Fruit fly (Drosophila melanogaster) whole organism, embryonic: ENCODE results near the gene Slh.
A peak's percentile ranks its signal among the peaks of the same experiment; 100 is the strongest.

Experiments
- ATbp ChIP-seq: fragments of 200-800 bp; sonication (Bioruptor generic); optimal IDR thresholded peaks from 2 replicates; lab custom pipeline; 2017; ENCODE audit warnings: missing biosample characterization, mild to moderate bottlenecking, missing genetic modification characterization, missing genetic modification reagents
- CG10267 ChIP-seq: fragments of 200-800 bp; sonication (Bioruptor generic); optimal IDR thresholded peaks from 2 replicates; lab custom pipeline; 2018; ENCODE audit warnings: missing biosample characterization, mild to moderate bottlenecking, missing genetic modification characterization, moderate library complexity
- CG10366 ChIP-seq: fragments of 200-800 bp; sonication (Bioruptor generic); IDR thresholded peaks from 2 replicates; pipeline ENCODE4 v1.3.6; 2022; ENCODE audit warnings: missing biosample characterization, missing genetic modification characterization
- CG12236 ChIP-seq: fragments of 200-800 bp; sonication (Bioruptor generic); optimal IDR thresholded peaks from 2 replicates; lab custom pipeline; 2016; ENCODE audit warnings: missing biosample characterization, missing genetic modification characterization
- CG13424 ChIP-seq: fragments of 200-800 bp; sonication (Bioruptor generic); optimal IDR thresholded peaks from 2 replicates; lab custom pipeline; 2019; ENCODE audit warnings: missing biosample characterization, mild to moderate bottlenecking, missing genetic modification characterization, moderate library complexity
- CG14710 ChIP-seq: fragments of 200-800 bp; sonication (Bioruptor generic); optimal IDR thresholded peaks from 3 replicates; lab custom pipeline; 2019; ENCODE audit warnings: missing biosample characterization, mild to moderate bottlenecking, missing genetic modification characterization, moderate library complexity
- CG15514 ChIP-seq: fragments of 200-800 bp; sonication (Bioruptor generic); optimal IDR thresholded peaks from 3 replicates; lab custom pipeline; 2017; ENCODE audit warnings: missing biosample characterization, missing genetic modification characterization, mild to moderate bottlenecking, moderate library complexity, missing genetic modification reagents
- CG15601 ChIP-seq: fragments of 200-800 bp; sonication (Bioruptor generic); optimal IDR thresholded peaks from 3 replicates; lab custom pipeline; 2019; ENCODE audit warnings: missing biosample characterization, mild to moderate bottlenecking, missing genetic modification characterization, moderate library complexity
- CG17186 ChIP-seq: fragments of 200-800 bp; sonication (Bioruptor generic); optimal IDR thresholded peaks from 3 replicates; lab custom pipeline; 2017; ENCODE audit warnings: missing biosample characterization, missing genetic modification reagents, missing genetic modification characterization
- CG1832 ChIP-seq: fragments of 200-800 bp; sonication (Bioruptor generic); optimal IDR thresholded peaks from 2 replicates; lab custom pipeline; 2017; ENCODE audit warnings: missing biosample characterization, mild to moderate bottlenecking, missing genetic modification characterization, inconsistent platforms
- CG2129 ChIP-seq: fragments of 200-800 bp; sonication (Bioruptor generic); IDR thresholded peaks from 2 replicates; pipeline ENCODE4 v1.3.6; 2022; ENCODE audit warnings: missing biosample characterization, missing genetic modification characterization; ENCODE audit not compliant: partially characterized antibody
- CG2712 ChIP-seq: fragments of 200-800 bp; optimal IDR thresholded peaks from 3 replicates; lab custom pipeline; 2019; ENCODE audit warnings: missing biosample characterization, mild to moderate bottlenecking, missing genetic modification characterization, moderate library complexity
- CG30403 ChIP-seq: fragments of 200-800 bp; sonication (Bioruptor generic); optimal IDR thresholded peaks from 3 replicates; lab custom pipeline; 2016; ENCODE audit warnings: missing biosample characterization, missing genetic modification characterization
- CG3065 ChIP-seq: fragments of 200-800 bp; sonication (Bioruptor generic); optimal IDR thresholded peaks from 2 replicates; lab custom pipeline; 2016; ENCODE audit warnings: missing biosample characterization, missing genetic modification characterization
- CG32767 ChIP-seq: fragments of 200-800 bp; sonication (Bioruptor generic); IDR thresholded peaks from 2 replicates; pipeline ENCODE4 v1.3.6; 2022; ENCODE audit warnings: missing biosample characterization, missing genetic modification characterization
- CG34376 ChIP-seq: fragments of 200-800 bp; sonication (Bioruptor generic); optimal IDR thresholded peaks from 2 replicates; lab custom pipeline; 2018; ENCODE audit warnings: missing biosample characterization, mild to moderate bottlenecking, missing genetic modification characterization
- CG6272 ChIP-seq: fragments of 200-800 bp; sonication (Bioruptor generic); IDR thresholded peaks from 2 replicates; pipeline ENCODE4 v1.3.6; 2022; ENCODE audit warnings: missing biosample characterization, missing genetic modification characterization
- CG7839 ChIP-seq: fragments of 200-800 bp; sonication (Bioruptor generic); optimal IDR thresholded peaks from 3 replicates; lab custom pipeline; 2018; ENCODE audit warnings: missing biosample characterization, mild to moderate bottlenecking, missing genetic modification characterization, moderate library complexity
- CG8290 ChIP-seq, 3 experiments: fragments of 200-800 bp; sonication (Bioruptor generic); optimal IDR thresholded peaks; 2 replicates each; lab custom pipeline; 2016 to 2019; ENCODE audit warnings: missing biosample characterization in 3 of 3, missing genetic modification characterization in 3 of 3, mild to moderate bottlenecking in 2 of 3, moderate library complexity in 1 of 3
- CG8924 ChIP-seq: fragments of 200-800 bp; optimal IDR thresholded peaks from 3 replicates; lab custom pipeline; 2019; ENCODE audit warnings: missing biosample characterization, mild to moderate bottlenecking, missing genetic modification characterization, moderate library complexity
- CG9609 ChIP-seq: fragments of 200-800 bp; sonication (Bioruptor generic); optimal IDR thresholded peaks from 3 replicates; lab custom pipeline; 2016; ENCODE audit warnings: missing biosample characterization, missing genetic modification characterization
- CG9727 ChIP-seq: fragments of 200-800 bp; sonication (Bioruptor generic); optimal IDR thresholded peaks from 3 replicates; lab custom pipeline; 2017; ENCODE audit warnings: missing biosample characterization, mild to moderate bottlenecking, missing genetic modification characterization
- D19A ChIP-seq: fragments of 200-800 bp; optimal IDR thresholded peaks from 3 replicates; lab custom pipeline; 2019; ENCODE audit warnings: missing biosample characterization, mild to moderate bottlenecking, missing genetic modification characterization, moderate library complexity
- Dek ChIP-seq: fragments of 200-800 bp; sonication (Bioruptor generic); optimal IDR thresholded peaks from 3 replicates; lab custom pipeline; 2019; ENCODE audit warnings: missing biosample characterization, mild to moderate bottlenecking, missing genetic modification characterization, moderate library complexity
- E2f1 ChIP-seq: fragments of 200-800 bp; sonication (Bioruptor generic); IDR thresholded peaks from 2 replicates; pipeline ENCODE4 v1.3.6; 2022; ENCODE audit warnings: missing biosample characterization, missing genetic modification characterization
- Mes4 ChIP-seq: fragments of 200-800 bp; sonication (Bioruptor generic); optimal IDR thresholded peaks from 2 replicates; lab custom pipeline; 2016; ENCODE audit warnings: missing biosample characterization, missing genetic modification characterization
- Myb ChIP-seq: fragments of 200-800 bp; sonication (Bioruptor generic); optimal IDR thresholded peaks from 2 replicates; lab custom pipeline; 2016; ENCODE audit warnings: missing biosample characterization, missing genetic modification characterization
- Pdp1 ChIP-seq, 2 experiments: fragments of 200-800 bp; sonication (Bioruptor generic); optimal IDR thresholded peaks; 3 replicates each; lab custom pipeline; 2016; ENCODE audit warnings: missing biosample characterization in 2 of 2, missing genetic modification characterization in 2 of 2, mild to moderate bottlenecking in 1 of 2, moderate library complexity in 1 of 2
- Sry-β ChIP-seq: fragments of 200-800 bp; sonication (Bioruptor generic); optimal IDR thresholded peaks from 2 replicates; lab custom pipeline; 2018; ENCODE audit warnings: missing biosample characterization, mild to moderate bottlenecking, missing genetic modification characterization, moderate library complexity
- Ssrp ChIP-seq: fragments of 200-800 bp; sonication (Bioruptor generic); optimal IDR thresholded peaks from 2 replicates; lab custom pipeline; 2018; ENCODE audit warnings: missing biosample characterization, mild to moderate bottlenecking, missing genetic modification characterization, moderate library complexity
- ac ChIP-seq: fragments of 200-800 bp; sonication (Bioruptor generic); optimal IDR thresholded peaks from 3 replicates; lab custom pipeline; 2017; ENCODE audit warnings: missing biosample characterization, mild to moderate bottlenecking, missing genetic modification characterization
- bsh ChIP-seq, 2 experiments: fragments of 200-800 bp; sonication (Bioruptor generic); optimal IDR thresholded peaks; 2 replicates each; lab custom pipeline; 2017 to 2018; ENCODE audit warnings: mild to moderate bottlenecking in 2 of 2, missing biosample characterization in 2 of 2, missing genetic modification characterization in 2 of 2, moderate library complexity in 1 of 2
- crc ChIP-seq: fragments of 200-800 bp; sonication (Bioruptor generic); optimal IDR thresholded peaks from 2 replicates; lab custom pipeline; 2016; ENCODE audit warnings: missing biosample characterization, missing genetic modification characterization
- ems ChIP-seq: fragments of 200-800 bp; sonication (Bioruptor generic); optimal IDR thresholded peaks from 3 replicates; lab custom pipeline; 2016; ENCODE audit warnings: missing biosample characterization, missing genetic modification characterization
- fd96Cb ChIP-seq: fragments of 200-800 bp; sonication (Bioruptor generic); optimal IDR thresholded peaks from 2 replicates; lab custom pipeline; 2018; ENCODE audit warnings: missing biosample characterization, mild to moderate bottlenecking, missing genetic modification characterization, moderate library complexity
- kay ChIP-seq: fragments of 200-800 bp; sonication (Bioruptor generic); optimal IDR thresholded peaks from 2 replicates; lab custom pipeline; 2016; ENCODE audit warnings: missing biosample characterization, missing genetic modification characterization
- lola ChIP-seq, 3 experiments: fragments of >200 bp in 2 of 3; fragments of 200-800 bp in 1 of 3; sonication (Bioruptor generic) in 1 of 3; optimal IDR thresholded peaks; 2 replicates each; lab custom pipeline; 2017 to 2019; ENCODE audit warnings: missing biosample characterization in 3 of 3, missing genetic modification characterization in 3 of 3, mild to moderate bottlenecking in 1 of 3, moderate library complexity in 1 of 3
- maf-S ChIP-seq: fragments of 200-800 bp; sonication (Bioruptor generic); optimal IDR thresholded peaks from 2 replicates; lab custom pipeline; 2016; ENCODE audit warnings: missing biosample characterization, missing genetic modification characterization
- mam ChIP-seq: fragments of 200-800 bp; sonication (Bioruptor generic); optimal IDR thresholded peaks from 3 replicates; lab custom pipeline; 2016; ENCODE audit warnings: missing biosample characterization, missing genetic modification characterization
- nau ChIP-seq: fragments of 200-800 bp; sonication (Bioruptor generic); optimal IDR thresholded peaks from 3 replicates; lab custom pipeline; 2017; ENCODE audit warnings: missing biosample characterization, mild to moderate bottlenecking, missing genetic modification characterization, missing genetic modification reagents
- nerfin-1 ChIP-seq: fragments of 200-800 bp; sonication (Bioruptor generic); optimal IDR thresholded peaks from 3 replicates; lab custom pipeline; 2019; ENCODE audit warnings: missing biosample characterization, mild to moderate bottlenecking, missing genetic modification characterization, moderate library complexity
- onecut ChIP-seq: fragments of 200-800 bp; sonication (Bioruptor generic); IDR thresholded peaks from 2 replicates; pipeline ENCODE4 v1.3.6; 2022; ENCODE audit warnings: missing biosample characterization, missing genetic modification characterization
- row ChIP-seq: fragments of 200-800 bp; sonication (Bioruptor generic); IDR thresholded peaks from 3 replicates; pipeline ENCODE4 v1.3.6; 2022; ENCODE audit warnings: missing biosample characterization, missing genetic modification characterization
- salm ChIP-seq: fragments of 200-800 bp; sonication (Bioruptor generic); optimal IDR thresholded peaks from 2 replicates; lab custom pipeline; 2018; ENCODE audit warnings: missing biosample characterization, mild to moderate bottlenecking, missing genetic modification characterization
- sd ChIP-seq: fragments of 200-800 bp; sonication (Bioruptor generic); optimal IDR thresholded peaks from 3 replicates; lab custom pipeline; 2018; ENCODE audit warnings: missing biosample characterization, mild to moderate bottlenecking, missing genetic modification characterization, moderate library complexity
- ssp ChIP-seq: fragments of 200-800 bp; sonication (Bioruptor generic); IDR thresholded peaks from 2 replicates; pipeline ENCODE4 v1.3.6; 2022; ENCODE audit warnings: missing biosample characterization, missing genetic modification characterization
- ttk ChIP-seq: fragments of 200-800 bp; sonication (Bioruptor generic); IDR thresholded peaks from 2 replicates; pipeline ENCODE4 v2.1.2; 2022; ENCODE audit warnings: missing biosample characterization, missing genetic modification characterization
- vvl ChIP-seq: fragments of 200-800 bp; sonication (Bioruptor generic); IDR thresholded peaks from 2 replicates; pipeline ENCODE4 v1.3.6; 2022; ENCODE audit warnings: missing biosample characterization, missing genetic modification characterization
- wor ChIP-seq: fragments of 200-800 bp; sonication (Bioruptor generic); IDR thresholded peaks from 2 replicates; pipeline ENCODE4 v1.3.6; 2022; ENCODE audit warnings: missing biosample characterization, missing genetic modification characterization

Slh gene

dm6 chr2L:2461322-2461999 is 31.0 kb downstream of the Slh start (continued):
- TF ChIP-seq Mes4 (GFP tag; lab: Kevin White, UChicago) = no peak
- TF ChIP-seq ATbp (GFP tag; lab: Kevin White, UChicago) = no peak
- peak in 1 of 3 experiments; percentile 55 for TF ChIP-seq lola (GFP tag; optimal IDR thresholded peaks at IDR 0.05; lab: Kevin White, UChicago)
- no peak for TF ChIP-seq CG10366 (GFP tag; lab: Robert Waterston, UW)
- no peak for TF ChIP-seq ems (GFP tag; lab: Kevin White, UChicago)
- no peak for TF ChIP-seq CG15601 (tag; lab: Kevin White, UChicago)
- TF ChIP-seq onecut = no peak
- TF ChIP-seq Sry-β = no peak
- no peak for TF ChIP-seq CG8290 (GFP tag; optimal IDR thresholded peaks at IDR 0.05; lab: Kevin White, UChicago)
- no peak for TF ChIP-seq CG8290 (tag; optimal IDR thresholded peaks at IDR 0.05; lab: Kevin White, UChicago)
- TF ChIP-seq vvl = no peak
- TF ChIP-seq CG2129 (GFP tag; lab: Robert Waterston, UW) = peak; percentile 44; the same call in 1 of the 2 replicates
- peak; percentile 30 for TF ChIP-seq D19A
- TF ChIP-seq CG34376 (GFP tag; lab: Kevin White, UChicago) = no peak
- TF ChIP-seq row (GFP tag; lab: Robert Waterston, UW) = peak; percentile 34; the same call in 1 of the 3 replicates
- TF ChIP-seq sd (tag; lab: Kevin White, UChicago) = peak; percentile 43
- no peak for TF ChIP-seq crc (GFP tag; lab: Kevin White, UChicago)
- TF ChIP-seq nerfin-1 (tag; lab: Kevin White, UChicago) = no peak
- no peak for TF ChIP-seq CG3065 (GFP tag; lab: Kevin White, UChicago)
- no peak for TF ChIP-seq ssp (GFP tag; lab: Robert Waterston, UW)
- no peak for TF ChIP-seq CG9609 (GFP tag; lab: Kevin White, UChicago)
- no peak for TF ChIP-seq Dek (tag; lab: Kevin White, UChicago)
- TF ChIP-seq CG8924 = peak; percentile 13
- TF ChIP-seq CG30403 (GFP tag; lab: Kevin White, UChicago) = no peak
- TF ChIP-seq Ssrp = no peak
- TF ChIP-seq salm (tag; lab: Kevin White, UChicago) = no peak
- TF ChIP-seq E2f1 = no peak
- peak; percentile 10 for TF ChIP-seq CG10267 (tag; lab: Kevin White, UChicago)
- no peak for TF ChIP-seq CG6272 (GFP tag; lab: Robert Waterston, UW)
- no peak for TF ChIP-seq Myb (GFP tag; lab: Kevin White, UChicago)
- no peak for TF ChIP-seq wor
- TF ChIP-seq ttk (GFP tag; lab: Robert Waterston, UW) = no peak
- TF ChIP-seq CG17186 (GFP tag; lab: Kevin White, UChicago) = no peak
- no peak for TF ChIP-seq CG12236 (GFP tag; lab: Kevin White, UChicago)
- no peak for TF ChIP-seq maf-S (GFP tag; lab: Kevin White, UChicago)
- TF ChIP-seq bsh (GFP tag; optimal IDR thresholded peaks at IDR 0.05; lab: Kevin White, UChicago) = peak in 1 of 2 experiments; percentile 6
- TF ChIP-seq ac (GFP tag; lab: Kevin White, UChicago) = peak; percentile 76
- TF ChIP-seq kay (GFP tag; lab: Kevin White, UChicago) = no peak
- TF ChIP-seq CG7839 (tag; lab: Kevin White, UChicago) = no peak
- TF ChIP-seq CG15514 = no peak
- peak; percentile 17 for TF ChIP-seq CG9727 (GFP tag; lab: Kevin White, UChicago)
- TF ChIP-seq CG32767 (GFP tag; lab: Robert Waterston, UW) = no peak
- TF ChIP-seq Pdp1 (GFP tag; optimal IDR thresholded peaks at IDR 0.05; lab: Kevin White, UChicago) = no peak
- no peak for TF ChIP-seq CG13424 (tag; lab: Kevin White, UChicago)
- TF ChIP-seq nau (GFP tag; lab: Kevin White, UChicago) = no peak
- no peak for TF ChIP-seq mam (GFP tag; lab: Kevin White, UChicago)
- peak; percentile 58 for TF ChIP-seq CG2712 (tag; lab: Kevin White, UChicago)
- no peak for TF ChIP-seq CG1832
- peak; percentile 33 for TF ChIP-seq CG14710 (tag; lab: Kevin White, UChicago)
- no peak for TF ChIP-seq fd96Cb (tag; lab: Kevin White, UChicago)
